Fruit fly (Drosophila melanogaster) whole organism, embryonic: ENCODE measurements around the gene CG13386.

Experiments used
- B-H1 ChIP-seq: fragments of 200-800 bp; sonication (Bioruptor generic); IDR thresholded peaks from 3 replicates; pipeline ENCODE4 v1.3.6; 2022; ENCODE audit warnings: missing biosample characterization, missing genetic modification characterization
- Bdp1 ChIP-seq: fragments of 200-800 bp; sonication (Bioruptor generic); optimal IDR thresholded peaks from 3 replicates; lab custom pipeline; 2016; ENCODE audit warnings: missing biosample characterization, missing genetic modification characterization
- CG10543 ChIP-seq: fragments of 200-800 bp; sonication (Bioruptor generic); optimal IDR thresholded peaks from 3 replicates; lab custom pipeline; 2017; ENCODE audit warnings: missing biosample characterization, mild to moderate bottlenecking, missing genetic modification characterization, moderate library complexity
- CG11398 ChIP-seq: fragments of 200-800 bp; sonication (Bioruptor generic); optimal IDR thresholded peaks from 2 replicates; lab custom pipeline; 2016; ENCODE audit warnings: missing biosample characterization, missing genetic modification characterization
- CG12769 ChIP-seq: fragments of 200-800 bp; sonication (Bioruptor generic); optimal IDR thresholded peaks from 2 replicates; lab custom pipeline; 2019; ENCODE audit warnings: missing biosample characterization, mild to moderate bottlenecking, missing genetic modification characterization, moderate library complexity
- CG13287 ChIP-seq: fragments of 200-800 bp; sonication (Bioruptor generic); IDR thresholded peaks from 2 replicates; pipeline ENCODE4 v1.3.6; 2022; ENCODE audit warnings: missing biosample characterization, missing genetic modification characterization; ENCODE audit not compliant: partially characterized antibody
- CG1603 ChIP-seq: fragments of 200-800 bp; sonication (Bioruptor generic); optimal IDR thresholded peaks from 2 replicates; lab custom pipeline; 2019; ENCODE audit warnings: missing biosample characterization, mild to moderate bottlenecking, missing genetic modification characterization, moderate library complexity
- CG17361 ChIP-seq: fragments of 200-800 bp; sonication (Bioruptor generic); IDR thresholded peaks from 3 replicates; pipeline ENCODE4 v1.3.6; 2022; ENCODE audit warnings: missing biosample characterization, missing genetic modification characterization
- CG17912 ChIP-seq: fragments of 200-800 bp; sonication (Bioruptor generic); optimal IDR thresholded peaks from 2 replicates; lab custom pipeline; 2018; ENCODE audit warnings: missing biosample characterization, mild to moderate bottlenecking, missing genetic modification characterization
- CG4404 ChIP-seq: fragments of 200-800 bp; sonication (Bioruptor generic); IDR thresholded peaks from 2 replicates; pipeline ENCODE4 v1.3.6; 2022; ENCODE audit warnings: missing biosample characterization, missing genetic modification characterization
- CG6791 ChIP-seq: fragments of 200-800 bp; sonication (Bioruptor generic); IDR thresholded peaks from 3 replicates; pipeline ENCODE4 v1.3.6; 2022; ENCODE audit warnings: missing biosample characterization, missing genetic modification characterization; ENCODE audit not compliant: partially characterized antibody
- CG6854 ChIP-seq: fragments of 200-800 bp; sonication (Bioruptor generic); optimal IDR thresholded peaks from 3 replicates; lab custom pipeline; 2017; ENCODE audit warnings: missing biosample characterization, mild to moderate bottlenecking, missing genetic modification characterization
- CG7271 ChIP-seq: fragments of 200-800 bp; sonication (Bioruptor generic); optimal IDR thresholded peaks from 2 replicates; lab custom pipeline; 2018; ENCODE audit warnings: missing biosample characterization, mild to moderate bottlenecking, missing genetic modification characterization, moderate library complexity
- CG7987 ChIP-seq: fragments of 200-800 bp; sonication (Bioruptor generic); optimal IDR thresholded peaks from 2 replicates; lab custom pipeline; 2018; ENCODE audit warnings: missing biosample characterization, mild to moderate bottlenecking, missing genetic modification characterization, moderate library complexity
- CG8290 ChIP-seq, 3 experiments: fragments of 200-800 bp; sonication (Bioruptor generic); optimal IDR thresholded peaks; 2 replicates each; lab custom pipeline; 2016 to 2019; ENCODE audit warnings: missing biosample characterization in 3 of 3, missing genetic modification characterization in 3 of 3, mild to moderate bottlenecking in 2 of 3, moderate library complexity in 1 of 3
- CG8388 ChIP-seq: fragments of 200-800 bp; sonication (Bioruptor generic); optimal IDR thresholded peaks from 2 replicates; lab custom pipeline; 2019; ENCODE audit warnings: missing biosample characterization, mild to moderate bottlenecking, missing genetic modification characterization, moderate library complexity
- CG8765 ChIP-seq: fragments of 200-800 bp; sonication (Bioruptor generic); IDR thresholded peaks from 2 replicates; pipeline ENCODE4 v1.3.6; 2022; ENCODE audit warnings: missing biosample characterization, missing genetic modification characterization
- CG9215 ChIP-seq: fragments of 200-800 bp; sonication (Bioruptor generic); IDR thresholded peaks from 2 replicates; pipeline ENCODE4 v1.3.6; 2022; ENCODE audit warnings: missing biosample characterization, missing genetic modification characterization
- CoRest ChIP-seq: fragments of 200-800 bp; sonication (Bioruptor generic); optimal IDR thresholded peaks from 3 replicates; lab custom pipeline; 2018; ENCODE audit warnings: missing biosample characterization, mild to moderate bottlenecking, missing genetic modification characterization, moderate library complexity
- Dfd ChIP-seq, 2 experiments: fragments of >200 bp; optimal IDR thresholded peaks; 2 replicates each; lab custom pipeline; 2017; ENCODE audit warnings: missing biosample characterization in 2 of 2, missing genetic modification characterization in 2 of 2
- Dll ChIP-seq: fragments of 200-800 bp; sonication (Bioruptor generic); IDR thresholded peaks from 4 replicates; pipeline ENCODE4 v1.3.6; 2022; ENCODE audit warnings: missing biosample characterization, missing genetic modification characterization; ENCODE audit not compliant: partially characterized antibody
- Fer3 ChIP-seq: fragments of 200-800 bp; sonication (Bioruptor generic); optimal IDR thresholded peaks from 2 replicates; lab custom pipeline; 2018; ENCODE audit warnings: missing biosample characterization, mild to moderate bottlenecking, missing genetic modification characterization, moderate library complexity
- Gug ChIP-seq: fragments of 200-800 bp; sonication (Bioruptor generic); IDR thresholded peaks from 4 replicates; pipeline ENCODE4 v1.3.6; 2022; ENCODE audit warnings: missing biosample characterization, missing genetic modification characterization
- HHEX ChIP-seq: fragments of 200-800 bp; sonication (Bioruptor generic); optimal IDR thresholded peaks from 3 replicates; lab custom pipeline; 2017; ENCODE audit warnings: missing biosample characterization, mild to moderate bottlenecking, missing genetic modification characterization, missing genetic modification reagents
- HmgD ChIP-seq: fragments of 200-800 bp; sonication (Bioruptor generic); optimal IDR thresholded peaks from 3 replicates; lab custom pipeline; 2016; ENCODE audit warnings: missing biosample characterization, missing genetic modification characterization
- Max ChIP-seq: fragments of 200-800 bp; sonication (Bioruptor generic); optimal IDR thresholded peaks from 2 replicates; lab custom pipeline; 2016; ENCODE audit warnings: missing biosample characterization, mild to moderate bottlenecking, missing genetic modification characterization
- NC2β ChIP-seq: fragments of 200-800 bp; sonication (Bioruptor generic); optimal IDR thresholded peaks from 2 replicates; lab custom pipeline; 2016; ENCODE audit warnings: missing biosample characterization, missing genetic modification characterization
- NK7.1 ChIP-seq: fragments of 200-800 bp; sonication (Bioruptor generic); optimal IDR thresholded peaks from 3 replicates; lab custom pipeline; 2016; ENCODE audit warnings: missing biosample characterization, missing genetic modification characterization
- NfI ChIP-seq: fragments of 200-800 bp; sonication (Bioruptor generic); optimal IDR thresholded peaks from 3 replicates; lab custom pipeline; 2018; ENCODE audit warnings: missing biosample characterization, mild to moderate bottlenecking, missing genetic modification characterization, moderate library complexity
- Oaz ChIP-seq: fragments of 200-800 bp; sonication (Bioruptor generic); IDR thresholded peaks from 2 replicates; pipeline ENCODE4 v1.3.6; 2022; ENCODE audit warnings: missing biosample characterization, missing genetic modification characterization
- PHDP ChIP-seq: fragments of 200-800 bp; sonication (Bioruptor generic); optimal IDR thresholded peaks from 3 replicates; lab custom pipeline; 2018; ENCODE audit warnings: missing biosample characterization, mild to moderate bottlenecking, missing genetic modification characterization, moderate library complexity
- Sox102F ChIP-seq: fragments of 200-800 bp; sonication (Bioruptor generic); optimal IDR thresholded peaks from 2 replicates; lab custom pipeline; 2018; ENCODE audit warnings: missing biosample characterization, mild to moderate bottlenecking, missing genetic modification characterization, moderate library complexity
- Sry-β ChIP-seq: fragments of 200-800 bp; sonication (Bioruptor generic); optimal IDR thresholded peaks from 2 replicates; lab custom pipeline; 2018; ENCODE audit warnings: missing biosample characterization, mild to moderate bottlenecking, missing genetic modification characterization, moderate library complexity
- TFAM ChIP-seq: fragments of 200-800 bp; sonication (Bioruptor generic); optimal IDR thresholded peaks from 2 replicates; lab custom pipeline; 2017; ENCODE audit warnings: missing biosample characterization, missing genetic modification characterization, inconsistent platforms
- Xrp1 ChIP-seq: fragments of 200-800 bp; sonication (Bioruptor generic); IDR thresholded peaks from 2 replicates; pipeline ENCODE4 v1.3.6; 2022; ENCODE audit warnings: missing biosample characterization, missing genetic modification characterization
- az2 ChIP-seq: fragments of 200-800 bp; sonication (Bioruptor generic); optimal IDR thresholded peaks from 3 replicates; lab custom pipeline; 2016; ENCODE audit warnings: missing biosample characterization, missing genetic modification characterization
- bab2 ChIP-seq: fragments of 200-800 bp; sonication (Bioruptor generic); optimal IDR thresholded peaks from 2 replicates; lab custom pipeline; 2016; ENCODE audit warnings: missing biosample characterization, missing genetic modification characterization
- bowl ChIP-seq: fragments of 200-800 bp; sonication (Bioruptor generic); IDR thresholded peaks from 2 replicates; pipeline ENCODE4 v1.3.6; 2022; ENCODE audit warnings: missing biosample characterization, missing genetic modification characterization
- crc ChIP-seq: fragments of 200-800 bp; sonication (Bioruptor generic); optimal IDR thresholded peaks from 2 replicates; lab custom pipeline; 2016; ENCODE audit warnings: missing biosample characterization, missing genetic modification characterization
- eve ChIP-seq, 2 experiments: fragments of >200 bp; optimal IDR thresholded peaks; 2 replicates each; lab custom pipeline; 2017; ENCODE audit warnings: missing biosample characterization in 2 of 2, missing genetic modification characterization in 2 of 2
- ftz-f1 ChIP-seq: fragments of 200-800 bp; sonication (Bioruptor generic); optimal IDR thresholded peaks from 2 replicates; lab custom pipeline; 2016; ENCODE audit warnings: missing biosample characterization, missing genetic modification characterization
- grn ChIP-seq: fragments of 200-800 bp; sonication (Bioruptor generic); optimal IDR thresholded peaks from 3 replicates; lab custom pipeline; 2017; ENCODE audit warnings: missing biosample characterization, missing genetic modification characterization
- kah ChIP-seq: fragments of 200-800 bp; sonication (Bioruptor generic); optimal IDR thresholded peaks from 2 replicates; lab custom pipeline; 2018; ENCODE audit warnings: missing biosample characterization, mild to moderate bottlenecking, missing genetic modification characterization
- mam ChIP-seq: fragments of 200-800 bp; sonication (Bioruptor generic); optimal IDR thresholded peaks from 3 replicates; lab custom pipeline; 2016; ENCODE audit warnings: missing biosample characterization, missing genetic modification characterization
- phol ChIP-seq: fragments of 200-800 bp; sonication (Bioruptor generic); optimal IDR thresholded peaks from 3 replicates; lab custom pipeline; 2018; ENCODE audit warnings: missing biosample characterization, mild to moderate bottlenecking, missing genetic modification characterization, moderate library complexity
- psq ChIP-seq: fragments of 200-800 bp; sonication (Bioruptor generic); optimal IDR thresholded peaks from 2 replicates; lab custom pipeline; 2017; ENCODE audit warnings: missing biosample characterization, missing genetic modification characterization
- slbo ChIP-seq: fragments of 200-800 bp; sonication (Bioruptor generic); IDR thresholded peaks from 2 replicates; pipeline ENCODE4 v1.3.6; 2022; ENCODE audit warnings: missing biosample characterization, missing genetic modification characterization
- stc ChIP-seq: fragments of 200-800 bp; sonication (Bioruptor generic); IDR thresholded peaks from 2 replicates; pipeline ENCODE4 v1.3.6; 2022; ENCODE audit warnings: missing biosample characterization, missing genetic modification characterization
- tin ChIP-seq: fragments of 200-800 bp; sonication (Bioruptor generic); optimal IDR thresholded peaks from 3 replicates; lab custom pipeline; 2016; ENCODE audit warnings: missing biosample characterization, missing genetic modification characterization
- unc-4 ChIP-seq: fragments of 200-800 bp; sonication (Bioruptor generic); IDR thresholded peaks from 2 replicates; pipeline ENCODE4 v1.3.6; 2022; ENCODE audit warnings: missing biosample characterization, missing genetic modification characterization; ENCODE audit not compliant: partially characterized antibody

The CG13386 gene

dm6 chr2L:8382646-8383045 lies 16.2 kb upstream of the CG13386 start, which contains the start of the genes CG13392 and Rcd4 (continued):
- TF ChIP-seq CG8388 (GFP tag; lab: Kevin White, UChicago) = peak; percentile 63
- peak; percentile 76 for TF ChIP-seq bab2
- peak; percentile 70 for TF ChIP-seq CG7271 (tag; lab: Kevin White, UChicago)
- TF ChIP-seq bowl = no peak
- TF ChIP-seq Bdp1 (GFP tag; lab: Kevin White, UChicago) = peak; percentile 33
- peak; percentile 56 for TF ChIP-seq HHEX (GFP tag; lab: Kevin White, UChicago)
- peak; percentile 63; the same call in 2 of the 4 replicates for TF ChIP-seq Dll (GFP tag; lab: Robert Waterston, UW)
- peak; percentile 7 for TF ChIP-seq phol (tag; lab: Kevin White, UChicago)
- TF ChIP-seq psq (GFP tag; lab: Kevin White, UChicago) = peak; percentile 9
- peak; percentile 84 for TF ChIP-seq mam (GFP tag; lab: Kevin White, UChicago)
- peak; percentile 48; the same call in 1 of the 2 replicates for TF ChIP-seq CG4404 (GFP tag; lab: Robert Waterston, UW)
- peak; percentile 48; the same call in 1 of the 4 replicates for TF ChIP-seq Gug (GFP tag; lab: Robert Waterston, UW)
- peak; percentile 72 for TF ChIP-seq tin (GFP tag; lab: Kevin White, UChicago)
- 0 out of 2 replicates have a peak, but pooled peaks have one; percentile 30 for TF ChIP-seq CG8765 (GFP tag; lab: Robert Waterston, UW)
- TF ChIP-seq unc-4 (GFP tag; lab: Robert Waterston, UW) = peak; percentile 54
- peak; percentile 42 for TF ChIP-seq Sry-β (GFP tag; lab: Kevin White, UChicago)
- TF ChIP-seq CoRest (tag; lab: Kevin White, UChicago) = peak; percentile 55
- peak; percentile 73 for TF ChIP-seq Fer3 (tag; lab: Kevin White, UChicago)
- TF ChIP-seq CG8290 (GFP tag; optimal IDR thresholded peaks at IDR 0.05; lab: Kevin White, UChicago) = peak; percentile 70
- TF ChIP-seq CG8290 (tag; optimal IDR thresholded peaks at IDR 0.05; lab: Kevin White, UChicago) = peak; percentile 42 to 96
- peak; percentile 72 for TF ChIP-seq NfI (GFP tag; lab: Kevin White, UChicago)
- peak; percentile 28; the same call in 1 of the 3 replicates for TF ChIP-seq CG17361 (GFP tag; lab: Robert Waterston, UW)
- no peak for TF ChIP-seq stc (GFP tag; lab: Robert Waterston, UW)
- TF ChIP-seq CG7987 = peak; percentile 71
- no peak for TF ChIP-seq B-H1 (GFP tag; lab: Robert Waterston, UW)
- no peak for TF ChIP-seq grn
- TF ChIP-seq kah (GFP tag; lab: Kevin White, UChicago) = peak; percentile 33
- TF ChIP-seq az2 (GFP tag; lab: Kevin White, UChicago) = peak; percentile 53
- TF ChIP-seq CG11398 = peak; percentile 65
- peak; percentile 61 for TF ChIP-seq CG10543 (GFP tag; lab: Kevin White, UChicago)
- TF ChIP-seq CG13287 (GFP tag; lab: Robert Waterston, UW) = peak; percentile 80
- TF ChIP-seq Max (GFP tag; lab: Kevin White, UChicago) = peak; percentile 6
- peak; percentile 69 for TF ChIP-seq crc
- TF ChIP-seq HmgD (GFP tag; lab: Kevin White, UChicago) = peak; percentile 63
- TF ChIP-seq CG17912 (GFP tag; lab: Kevin White, UChicago) = no peak
- TF ChIP-seq eve (GFP tag; optimal IDR thresholded peaks at IDR 0.05; lab: Kevin White, UChicago) = no peak
- peak; percentile 23 for TF ChIP-seq NK7.1 (GFP tag; lab: Kevin White, UChicago)
- no peak for TF ChIP-seq CG6854 (GFP tag; lab: Kevin White, UChicago)
- TF ChIP-seq NC2β (GFP tag; lab: Kevin White, UChicago) = peak; percentile 64
- TF ChIP-seq CG1603 (tag; lab: Kevin White, UChicago) = peak; percentile 85
- peak; percentile 73 for TF ChIP-seq CG6791
- peak; percentile 44; the same call in 1 of the 2 replicates for TF ChIP-seq CG9215 (GFP tag; lab: Robert Waterston, UW)
- peak; percentile 71 for TF ChIP-seq Xrp1 (GFP tag; lab: Robert Waterston, UW)
- TF ChIP-seq slbo (GFP tag; lab: Robert Waterston, UW) = peak; percentile 85
- TF ChIP-seq Sox102F (GFP tag; lab: Kevin White, UChicago) = peak; percentile 16
- no peak for TF ChIP-seq Oaz (GFP tag; lab: Robert Waterston, UW)
- TF ChIP-seq TFAM (GFP tag; lab: Kevin White, UChicago) = no peak
- TF ChIP-seq Dfd (GFP tag; optimal IDR thresholded peaks at IDR 0.05; lab: Kevin White, UChicago) = no peak
- peak; percentile 58 for TF ChIP-seq PHDP
- peak; percentile 72 for TF ChIP-seq CG12769 (tag; lab: Kevin White, UChicago)
- peak; percentile 23 for TF ChIP-seq ftz-f1 (GFP tag; lab: Kevin White, UChicago)
